Worm (Caenorhabditis elegans) whole organism, late embryonic: ENCODE data around the gene ttbk-7.

Source experiments
- K02D7.2 ChIP-seq: sonication (generic microtip); optimal IDR thresholded peaks from 2 replicates; lab custom pipeline; 2017; ENCODE audit warnings: mild to moderate bottlenecking, missing genetic modification characterization, missing compliant biosample characterization
- ama-1 ChIP-seq: fragments of 150-350 bp; optimal IDR thresholded peaks from 2 replicates; lab custom pipeline; 2014
- ceh-19 ChIP-seq: fragments of 200-800 bp; sonication (Bioruptor generic); optimal IDR thresholded peaks from 2 replicates; lab custom pipeline; 2018; ENCODE audit warnings: mild to moderate bottlenecking, missing genetic modification characterization, missing compliant biosample characterization
- ceh-9 ChIP-seq: sonication (generic microtip); optimal IDR thresholded peaks from 2 replicates; lab custom pipeline; 2016; ENCODE audit warnings: mild to moderate bottlenecking, missing genetic modification characterization, inconsistent platforms, missing compliant biosample characterization
- elt-2 ChIP-seq: sonication (generic microtip); optimal IDR thresholded peaks from 2 replicates; lab custom pipeline; 2016; ENCODE audit warnings: missing genetic modification reagents, missing genetic modification characterization, missing compliant biosample characterization
- fkh-10 ChIP-seq: fragments of 150-350 bp; optimal IDR thresholded peaks from 2 replicates; lab custom pipeline; 2014; ENCODE audit warnings: missing biosample characterization, missing genetic modification reagents, missing genetic modification characterization
- nfya-1 ChIP-seq: sonication (generic microtip); optimal IDR thresholded peaks from 2 replicates; lab custom pipeline; 2017; ENCODE audit warnings: missing genetic modification characterization, mild to moderate bottlenecking, missing compliant biosample characterization, antibody characterized with exemption, moderate library complexity
- pag-3 ChIP-seq: sonication (generic microtip); optimal IDR thresholded peaks from 2 replicates; lab custom pipeline; 2016; ENCODE audit warnings: missing compliant biosample characterization, missing genetic modification characterization, borderline replicate concordance
- pqm-1 ChIP-seq: sonication (generic microtip); optimal IDR thresholded peaks from 2 replicates; lab custom pipeline; 2016; ENCODE audit warnings: missing genetic modification characterization, missing compliant biosample characterization
- tbx-7 ChIP-seq: sonication (generic microtip); optimal IDR thresholded peaks from 2 replicates; lab custom pipeline; 2016; ENCODE audit warnings: missing genotype, missing genetic modification characterization, missing compliant biosample characterization
- unc-86 ChIP-seq: sonication (generic microtip); optimal IDR thresholded peaks from 2 replicates; lab custom pipeline; 2016; ENCODE audit warnings: missing genetic modification characterization, missing compliant biosample characterization
- ztf-16 ChIP-seq: sonication (generic microtip); optimal IDR thresholded peaks from 2 replicates; lab custom pipeline; 2017; ENCODE audit warnings: missing genetic modification characterization, missing compliant biosample characterization

- TF ChIP-seq tbx-7 (tag; lab: Kevin White, UChicago) (no peak), ceh-9 (tag; lab: Kevin White, UChicago) (no peak), nfya-1 (tag; lab: Kevin White, UChicago) (no peak), ama-1 (lab: Kevin White, UChicago) (no peak), pag-3 (no peak), fkh-10 (no peak), unc-86 (tag; lab: Kevin White, UChicago) (no peak), pqm-1 (tag; lab: Kevin White, UChicago) (no peak), K02D7.2 (no peak), ztf-16 (tag; lab: Kevin White, UChicago) (no peak), elt-2 (no peak), ceh-19 (no peak)
These were observed 48.6 kb upstream of the ttbk-7 start, which contains the start of gene T16G1.3 for ce11 chrV:12944229-12944628.
